Fruit fly (Drosophila melanogaster) whole organism, embryonic: Measurements from ENCODE around the gene dysc.
A peak's percentile ranks its signal among the peaks of the same experiment; 100 is the strongest.

Experiments
- B-H1 ChIP-seq: fragments of 200-800 bp; sonication (Bioruptor generic); IDR thresholded peaks from 3 replicates; pipeline ENCODE4 v1.3.6; 2022; ENCODE audit warnings: missing biosample characterization, missing genetic modification characterization
- CG11723 ChIP-seq: fragments of 200-800 bp; sonication (Bioruptor generic); optimal IDR thresholded peaks from 2 replicates; lab custom pipeline; 2017; ENCODE audit warnings: missing biosample characterization, mild to moderate bottlenecking, missing genetic modification characterization
- CG12155 ChIP-seq: fragments of 200-800 bp; sonication (Bioruptor generic); optimal IDR thresholded peaks from 3 replicates; lab custom pipeline; 2016; ENCODE audit warnings: missing biosample characterization, missing genetic modification characterization
- CG13123 ChIP-seq: fragments of 200-800 bp; sonication (Bioruptor generic); optimal IDR thresholded peaks from 2 replicates; lab custom pipeline; 2016; ENCODE audit warnings: missing biosample characterization, missing genetic modification characterization
- CG13624 ChIP-seq: fragments of 200-800 bp; sonication (Bioruptor generic); optimal IDR thresholded peaks from 2 replicates; lab custom pipeline; 2016; ENCODE audit warnings: missing biosample characterization, missing genetic modification characterization
- CG14441 ChIP-seq: fragments of 200-800 bp; sonication (Bioruptor generic); IDR thresholded peaks from 2 replicates; pipeline ENCODE4 v1.3.6; 2022; ENCODE audit warnings: missing biosample characterization, missing genetic modification characterization
- CG15514 ChIP-seq: fragments of 200-800 bp; sonication (Bioruptor generic); optimal IDR thresholded peaks from 3 replicates; lab custom pipeline; 2017; ENCODE audit warnings: missing biosample characterization, missing genetic modification characterization, mild to moderate bottlenecking, moderate library complexity, missing genetic modification reagents
- CG1647 ChIP-seq: fragments of 200-800 bp; sonication (Bioruptor generic); optimal IDR thresholded peaks from 3 replicates; lab custom pipeline; 2016; ENCODE audit warnings: missing biosample characterization, missing genetic modification characterization
- CG17829 ChIP-seq: fragments of 200-800 bp; optimal IDR thresholded peaks from 2 replicates; lab custom pipeline; 2019; ENCODE audit warnings: missing biosample characterization, mild to moderate bottlenecking, missing genetic modification characterization, moderate library complexity
- CG3163 ChIP-seq: fragments of 200-800 bp; sonication (Bioruptor generic); optimal IDR thresholded peaks from 3 replicates; lab custom pipeline; 2016; ENCODE audit warnings: missing biosample characterization, missing genetic modification characterization
- CG3847 ChIP-seq: fragments of 200-800 bp; sonication (Bioruptor generic); IDR thresholded peaks from 2 replicates; pipeline ENCODE4 v1.3.6; 2022; ENCODE audit warnings: missing biosample characterization, missing genetic modification characterization
- CG4617 ChIP-seq: fragments of 200-800 bp; sonication (Bioruptor generic); optimal IDR thresholded peaks from 3 replicates; lab custom pipeline; 2016; ENCODE audit warnings: missing biosample characterization, missing genetic modification characterization, borderline replicate concordance
- CG6683 ChIP-seq: fragments of 200-800 bp; sonication (Bioruptor generic); optimal IDR thresholded peaks from 2 replicates; lab custom pipeline; 2017; ENCODE audit warnings: missing biosample characterization, mild to moderate bottlenecking, missing genetic modification characterization, missing genetic modification reagents
- CG7372 ChIP-seq: fragments of 200-800 bp; sonication (Bioruptor generic); IDR thresholded peaks from 2 replicates; pipeline ENCODE4 v1.3.6; 2022; ENCODE audit warnings: missing biosample characterization, missing genetic modification characterization
- CG7745 ChIP-seq: fragments of 200-800 bp; sonication (Bioruptor generic); optimal IDR thresholded peaks from 2 replicates; lab custom pipeline; 2018; ENCODE audit warnings: missing biosample characterization, mild to moderate bottlenecking, missing genetic modification characterization, moderate library complexity
- CG9215 ChIP-seq: fragments of 200-800 bp; sonication (Bioruptor generic); IDR thresholded peaks from 2 replicates; pipeline ENCODE4 v1.3.6; 2022; ENCODE audit warnings: missing biosample characterization, missing genetic modification characterization
- CG9609 ChIP-seq: fragments of 200-800 bp; sonication (Bioruptor generic); optimal IDR thresholded peaks from 3 replicates; lab custom pipeline; 2016; ENCODE audit warnings: missing biosample characterization, missing genetic modification characterization
- CG9932 ChIP-seq: fragments of 200-800 bp; sonication (Bioruptor generic); IDR thresholded peaks from 2 replicates; pipeline ENCODE4 v1.3.6; 2022; ENCODE audit warnings: missing biosample characterization, missing genetic modification characterization
- CHES-1-like ChIP-seq: fragments of 200-800 bp; sonication (Bioruptor generic); optimal IDR thresholded peaks from 2 replicates; lab custom pipeline; 2016; ENCODE audit warnings: missing biosample characterization, missing genetic modification characterization
- Chrac-16 ChIP-seq: fragments of 200-800 bp; sonication (Bioruptor generic); optimal IDR thresholded peaks from 3 replicates; lab custom pipeline; 2016; ENCODE audit warnings: missing biosample characterization, missing genetic modification characterization
- CoRest ChIP-seq: fragments of 200-800 bp; sonication (Bioruptor generic); optimal IDR thresholded peaks from 3 replicates; lab custom pipeline; 2018; ENCODE audit warnings: missing biosample characterization, mild to moderate bottlenecking, missing genetic modification characterization, moderate library complexity
- Deaf1 ChIP-seq: fragments of 200-800 bp; optimal IDR thresholded peaks from 3 replicates; lab custom pipeline; 2019; ENCODE audit warnings: missing biosample characterization, mild to moderate bottlenecking, missing genetic modification characterization, moderate library complexity
- Doc2 ChIP-seq: fragments of 200-800 bp; sonication (Bioruptor generic); IDR thresholded peaks from 2 replicates; pipeline ENCODE4 v1.3.6; 2022; ENCODE audit warnings: missing biosample characterization, missing genetic modification characterization
- ERR ChIP-seq: fragments of 200-800 bp; sonication (Bioruptor generic); optimal IDR thresholded peaks from 2 replicates; lab custom pipeline; 2016; ENCODE audit warnings: missing biosample characterization, missing genetic modification characterization
- Fer1 ChIP-seq: fragments of 200-800 bp; sonication (Bioruptor generic); optimal IDR thresholded peaks from 2 replicates; lab custom pipeline; 2017; ENCODE audit warnings: missing biosample characterization, mild to moderate bottlenecking, missing genetic modification characterization
- Gsc ChIP-seq: fragments of 200-800 bp; sonication (Bioruptor generic); IDR thresholded peaks from 2 replicates; pipeline ENCODE4 v1.3.6; 2022; ENCODE audit warnings: missing biosample characterization, missing genetic modification characterization
- HLH4C ChIP-seq: fragments of 200-800 bp; sonication (Bioruptor generic); IDR thresholded peaks from 3 replicates; pipeline ENCODE4 v1.3.6; 2022; ENCODE audit warnings: missing biosample characterization, missing genetic modification characterization; ENCODE audit not compliant: partially characterized antibody
- HLH54F ChIP-seq: fragments of 200-800 bp; sonication (Bioruptor generic); optimal IDR thresholded peaks from 3 replicates; lab custom pipeline; 2016; ENCODE audit warnings: missing biosample characterization, missing genetic modification characterization
- Hey ChIP-seq: fragments of 200-800 bp; sonication (Bioruptor generic); optimal IDR thresholded peaks from 3 replicates; lab custom pipeline; 2018; ENCODE audit warnings: missing biosample characterization, mild to moderate bottlenecking, missing genetic modification characterization
- Ravus ChIP-seq: fragments of 200-800 bp; sonication (Bioruptor generic); IDR thresholded peaks from 2 replicates; pipeline ENCODE4 v1.3.6; 2022; ENCODE audit warnings: missing biosample characterization, missing genetic modification characterization
- Trl ChIP-seq, 3 experiments: fragments of >200 bp in 2 of 3; fragments of 200-800 bp in 1 of 3; sonication (Bioruptor generic) in 1 of 3; optimal IDR thresholded peaks; 2 replicates in 1 of 3; 3 replicates in 2 of 3; lab custom pipeline; 2016 to 2017; ENCODE audit warnings: missing biosample characterization in 1 of 3, missing genetic modification characterization in 1 of 3
- chn ChIP-seq: fragments of 200-800 bp; sonication (Bioruptor generic); optimal IDR thresholded peaks from 2 replicates; lab custom pipeline; 2016; ENCODE audit warnings: missing biosample characterization, missing genetic modification characterization
- crc ChIP-seq: fragments of 200-800 bp; sonication (Bioruptor generic); optimal IDR thresholded peaks from 2 replicates; lab custom pipeline; 2016; ENCODE audit warnings: missing biosample characterization, missing genetic modification characterization
- croc ChIP-seq: fragments of 200-800 bp; sonication (Bioruptor generic); conservative IDR thresholded peaks from 3 replicates; pipeline ENCODE4 v1.3.6; 2022; ENCODE audit warnings: missing biosample characterization, missing genetic modification characterization
- fru ChIP-seq: fragments of >200 bp; optimal IDR thresholded peaks from 2 replicates; lab custom pipeline; 2017
- gcm ChIP-seq: fragments of 200-800 bp; sonication (Bioruptor generic); optimal IDR thresholded peaks from 2 replicates; lab custom pipeline; 2019; ENCODE audit warnings: missing biosample characterization, mild to moderate bottlenecking, missing genetic modification characterization, moderate library complexity
- gsb-n ChIP-seq: fragments of 200-800 bp; sonication (Bioruptor generic); optimal IDR thresholded peaks from 3 replicates; lab custom pipeline; 2018; ENCODE audit warnings: missing biosample characterization, mild to moderate bottlenecking, missing genetic modification characterization
- hkb ChIP-seq, 2 experiments: fragments of 200-800 bp in 1 of 2; fragments of >200 bp in 1 of 2; sonication (Bioruptor generic) in 1 of 2; IDR thresholded peaks in 1 of 2; optimal IDR thresholded peaks in 1 of 2; 2 replicates each; pipeline versions ENCODE4 v1.3.6 to Lab custom; 2017 to 2022; ENCODE audit warnings: missing biosample characterization in 1 of 2, missing genetic modification characterization in 1 of 2
- jigr1 ChIP-seq: fragments of 200-800 bp; sonication (Bioruptor generic); IDR thresholded peaks from 3 replicates; pipeline ENCODE4 v1.3.6; 2022; ENCODE audit warnings: missing biosample characterization, missing genetic modification characterization
- kay ChIP-seq: fragments of 200-800 bp; sonication (Bioruptor generic); optimal IDR thresholded peaks from 2 replicates; lab custom pipeline; 2016; ENCODE audit warnings: missing biosample characterization, missing genetic modification characterization
- kni ChIP-seq: fragments of 200-800 bp; sonication (Bioruptor generic); optimal IDR thresholded peaks from 3 replicates; lab custom pipeline; 2017; ENCODE audit warnings: mild to moderate bottlenecking, missing biosample characterization, missing genetic modification reagents, missing genetic modification characterization
- nerfin-2 ChIP-seq: fragments of 200-800 bp; sonication (Bioruptor generic); IDR thresholded peaks from 2 replicates; pipeline ENCODE4 v1.3.6; 2022; ENCODE audit warnings: missing biosample characterization, missing genetic modification characterization; ENCODE audit not compliant: partially characterized antibody
- pnt ChIP-seq: fragments of 200-800 bp; sonication (Bioruptor generic); optimal IDR thresholded peaks from 3 replicates; lab custom pipeline; 2016; ENCODE audit warnings: missing biosample characterization, missing genetic modification characterization
- salm ChIP-seq: fragments of 200-800 bp; sonication (Bioruptor generic); optimal IDR thresholded peaks from 2 replicates; lab custom pipeline; 2018; ENCODE audit warnings: missing biosample characterization, mild to moderate bottlenecking, missing genetic modification characterization
- sr ChIP-seq: fragments of 200-800 bp; sonication (Bioruptor generic); IDR thresholded peaks from 3 replicates; pipeline ENCODE4 v1.3.6; 2022; ENCODE audit warnings: missing biosample characterization, missing genetic modification characterization
- tgo ChIP-seq: fragments of 200-800 bp; sonication (Bioruptor generic); IDR thresholded peaks from 3 replicates; pipeline ENCODE4 v1.3.6; 2022; ENCODE audit warnings: missing biosample characterization, missing genetic modification characterization
- tna ChIP-seq: fragments of 200-800 bp; sonication (Bioruptor generic); IDR thresholded peaks from 2 replicates; pipeline ENCODE4 v1.3.6; 2022; ENCODE audit warnings: missing biosample characterization, missing genetic modification characterization; ENCODE audit not compliant: partially characterized antibody
- ttk ChIP-seq: fragments of 200-800 bp; sonication (Bioruptor generic); IDR thresholded peaks from 2 replicates; pipeline ENCODE4 v2.1.2; 2022; ENCODE audit warnings: missing biosample characterization, missing genetic modification characterization
- usp ChIP-seq: fragments of >200 bp; optimal IDR thresholded peaks from 2 replicates; lab custom pipeline; 2017; ENCODE audit warnings: missing biosample characterization, missing genetic modification characterization
- zen2 ChIP-seq: fragments of 200-800 bp; sonication (Bioruptor generic); IDR thresholded peaks from 3 replicates; pipeline ENCODE4 v1.3.6; 2022; ENCODE audit warnings: missing biosample characterization, missing genetic modification characterization; ENCODE audit not compliant: partially characterized antibody
- zf30C ChIP-seq: fragments of 200-800 bp; sonication (Bioruptor generic); optimal IDR thresholded peaks from 3 replicates; lab custom pipeline; 2018; ENCODE audit warnings: missing biosample characterization, mild to moderate bottlenecking, missing genetic modification characterization

Gene dysc

DNA sequence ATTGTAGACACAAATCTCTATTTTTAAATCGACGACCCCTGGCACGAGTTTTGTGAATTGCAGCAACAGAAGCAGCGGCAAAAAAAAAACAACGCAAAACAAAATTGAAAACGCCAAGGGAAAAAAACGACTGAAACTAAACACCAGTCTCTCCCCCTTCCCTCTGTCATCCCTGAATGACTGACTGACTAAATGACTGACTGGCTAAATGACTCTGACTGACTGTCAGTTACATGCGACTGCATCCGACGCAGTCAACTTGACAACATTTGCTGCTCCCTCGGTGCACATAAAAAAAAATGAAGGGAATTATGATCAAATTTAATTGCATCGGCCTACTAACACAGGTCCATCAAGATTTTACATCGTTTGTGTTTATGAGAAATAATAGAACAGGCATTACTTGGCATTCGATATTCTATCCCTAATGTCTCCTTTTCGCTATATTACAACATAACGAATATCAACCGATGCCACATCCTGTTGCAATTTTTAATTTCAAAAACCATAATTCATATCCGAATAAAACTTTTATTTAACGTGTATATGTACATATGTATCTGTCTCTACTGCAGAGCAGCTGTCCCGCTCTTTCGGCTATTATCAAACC lies 14.7 kb upstream of the dysc start (continued):
- TF ChIP-seq CG17829 (tag; lab: Kevin White, UChicago) (no peak), salm (tag; lab: Kevin White, UChicago) (no peak), CG12155 (GFP tag; lab: Kevin White, UChicago) (no peak), hkb (optimal IDR thresholded peaks at IDR 0.05; lab: Kevin White, UChicago) (no peak), hkb (GFP tag; IDR thresholded peaks at IDR 0.05; lab: Robert Waterston, UW) (no peak), Hey (tag; lab: Kevin White, UChicago) (no peak), jigr1 (0 out of 3 replicates have a peak, but pooled peaks have one; percentile 28), ERR (no peak), fru (no peak), CG6683 (no peak), kni (no peak), Gsc (no peak), CoRest (tag; lab: Kevin White, UChicago) (peak; percentile 19), CG9609 (GFP tag; lab: Kevin White, UChicago) (no peak), Doc2 (no peak), B-H1 (GFP tag; lab: Robert Waterston, UW) (no peak), pnt (peak; percentile 12), chn (GFP tag; lab: Kevin White, UChicago) (no peak), gcm (peak; percentile 18), CG7745 (tag; lab: Kevin White, UChicago) (no peak), nerfin-2 (GFP tag; lab: Robert Waterston, UW) (no peak), Chrac-16 (GFP tag; lab: Kevin White, UChicago) (no peak), Trl (optimal IDR thresholded peaks at IDR 0.05; lab: Kevin White, UChicago) (no peak), Trl (GFP tag; optimal IDR thresholded peaks at IDR 0.05; lab: Kevin White, UChicago) (peak; percentile 24), Fer1 (GFP tag; lab: Kevin White, UChicago) (peak; percentile 3), HLH4C (no peak), Ravus (no peak), CG7372 (GFP tag; lab: Robert Waterston, UW) (no peak), zen2 (GFP tag; lab: Robert Waterston, UW) (no peak), croc (GFP tag; lab: Robert Waterston, UW) (no peak), CG4617 (GFP tag; lab: Kevin White, UChicago) (peak; percentile 2), CG13123 (GFP tag; lab: Kevin White, UChicago) (no peak), gsb-n (tag; lab: Kevin White, UChicago) (no peak), kay (GFP tag; lab: Kevin White, UChicago) (no peak), ttk (peak; percentile 38), CG9932 (GFP tag; lab: Robert Waterston, UW) (no peak), CG11723 (GFP tag; lab: Kevin White, UChicago) (no peak), CG1647 (GFP tag; lab: Kevin White, UChicago) (no peak), tna (GFP tag; lab: Robert Waterston, UW) (no peak), zf30C (GFP tag; lab: Kevin White, UChicago) (no peak), tgo (GFP tag; lab: Robert Waterston, UW) (no peak), CG14441 (GFP tag; lab: Robert Waterston, UW) (peak; percentile 35; the same call in 1 of the 2 replicates), CG15514 (GFP tag; lab: Kevin White, UChicago) (no peak), CG13624 (GFP tag; lab: Kevin White, UChicago) (no peak), CG9215 (GFP tag; lab: Robert Waterston, UW) (no peak), sr (GFP tag; lab: Robert Waterston, UW) (no peak), CHES-1-like (GFP tag; lab: Kevin White, UChicago) (no peak), CG3163 (GFP tag; lab: Kevin White, UChicago) (no peak), Deaf1 (no peak), HLH54F (no peak), crc (GFP tag; lab: Kevin White, UChicago) (no peak), usp (no peak), CG3847 (GFP tag; lab: Robert Waterston, UW) (no peak)
